Worm (Caenorhabditis elegans): ENCODE data around the gene tiar-2.

ce11 chrII:12808746-12809145 lies 40.3 kb downstream of the tiar-2 start:
- TF ChIP-seq npax-4 (tag; optimal IDR thresholded peaks at IDR 0.05) (no peak), dmd-4 (tag; optimal IDR thresholded peaks at IDR 0.05; ENCODE audit: borderline replicate concordance) (no peak), ceh-18 (tag; optimal IDR thresholded peaks at IDR 0.05) (no peak), sox-2 (GFP tag; IDR thresholded peaks at IDR 0.05) (no peak), ets-4 (tag; optimal IDR thresholded peaks at IDR 0.05) (no peak), ceh-6 (GFP tag; optimal IDR thresholded peaks at IDR 0.05) (no peak), unc-86 (tag; optimal IDR thresholded peaks at IDR 0.05) (no peak), hlh-15 (tag; optimal IDR thresholded peaks at IDR 0.05) (no peak), nfya-1 (tag; optimal IDR thresholded peaks at IDR 0.05) (no peak), syd-9 (tag; optimal IDR thresholded peaks at IDR 0.05) (no peak), Y22D7AL.16 (tag; optimal IDR thresholded peaks at IDR 0.05) (no peak)

Measured in whole organism, late embryonic.